Fruit fly (Drosophila melanogaster) whole organism: Measurements from ENCODE around the gene CG15865.

Experiments used
- CG8478 ChIP-seq: fragments of >200 bp; optimal IDR thresholded peaks from 2 replicates; lab custom pipeline; 2018; ENCODE audit warnings: inconsistent platforms
- pan ChIP-seq: fragments of >200 bp; optimal IDR thresholded peaks from 2 replicates; lab custom pipeline; 2017

dm6 chrX:16648435-16648781 lies 15.8 kb downstream of the CG15865 start:
- TF ChIP-seq CG8478 (lab: Kevin White, UChicago) (no peak), pan (lab: Kevin White, UChicago) (no peak)
